Fruit fly (Drosophila melanogaster): ENCODE results near the gene CG3631.

Gene CG3631

dm6 chr3R:14879207-14879863 is at the start of gene CG3631:
TSS of gene CG3631 (plus strand) at chr3R:14879457.
- TF ChIP-seq h (optimal IDR thresholded peaks at IDR 0.05) (no peak), psq (optimal IDR thresholded peaks at IDR 0.05) (no peak), Myc (optimal IDR thresholded peaks at IDR 0.05) (no peak), ttk (optimal IDR thresholded peaks at IDR 0.05) (no peak), insv (optimal IDR thresholded peaks at IDR 0.05) (no peak)

dm6 chr3R:14830262-14830758 is 48.9 kb upstream of the CG3631 start:
- TF ChIP-seq h (optimal IDR thresholded peaks at IDR 0.05) = no peak
- no peak for TF ChIP-seq ttk (optimal IDR thresholded peaks at IDR 0.05)
- no peak for TF ChIP-seq psq (optimal IDR thresholded peaks at IDR 0.05)
- TF ChIP-seq Sin3A (optimal IDR thresholded peaks at IDR 0.05) = no peak
- TF ChIP-seq insv (optimal IDR thresholded peaks at IDR 0.05) = no peak

dm6 chr3R:14832256-14832655 is 47.0 kb upstream of the CG3631 start:
- no peak for TF ChIP-seq Myc (optimal IDR thresholded peaks at IDR 0.05)
- TF ChIP-seq psq (optimal IDR thresholded peaks at IDR 0.05) = no peak
- no peak for TF ChIP-seq Sin3A (optimal IDR thresholded peaks at IDR 0.05)
- TF ChIP-seq insv (optimal IDR thresholded peaks at IDR 0.05) = no peak
- no peak for TF ChIP-seq ttk (optimal IDR thresholded peaks at IDR 0.05)
- TF ChIP-seq h (optimal IDR thresholded peaks at IDR 0.05) = no peak

- no peak for TF ChIP-seq h (optimal IDR thresholded peaks at IDR 0.05)
- TF ChIP-seq psq (optimal IDR thresholded peaks at IDR 0.05) = no peak
- no peak for TF ChIP-seq Myc (optimal IDR thresholded peaks at IDR 0.05)
- no peak for TF ChIP-seq ttk (optimal IDR thresholded peaks at IDR 0.05)
- no peak for TF ChIP-seq insv (optimal IDR thresholded peaks at IDR 0.05)
Measured at dm6 chr3R:14844743-14845142, 34.5 kb upstream of the CG3631 start, which contains the start of gene CG3610. TSS of gene CG3610 (plus strand) at chr3R:14845043.

dm6 chr3R:14846924-14847599 is 32.2 kb upstream of the CG3631 start:
- TF ChIP-seq h (optimal IDR thresholded peaks at IDR 0.05) (no peak), psq (optimal IDR thresholded peaks at IDR 0.05) (no peak), Myc (optimal IDR thresholded peaks at IDR 0.05) (no peak), ttk (optimal IDR thresholded peaks at IDR 0.05) (no peak), insv (optimal IDR thresholded peaks at IDR 0.05) (no peak), Sin3A (optimal IDR thresholded peaks at IDR 0.05) (no peak)

DNA sequence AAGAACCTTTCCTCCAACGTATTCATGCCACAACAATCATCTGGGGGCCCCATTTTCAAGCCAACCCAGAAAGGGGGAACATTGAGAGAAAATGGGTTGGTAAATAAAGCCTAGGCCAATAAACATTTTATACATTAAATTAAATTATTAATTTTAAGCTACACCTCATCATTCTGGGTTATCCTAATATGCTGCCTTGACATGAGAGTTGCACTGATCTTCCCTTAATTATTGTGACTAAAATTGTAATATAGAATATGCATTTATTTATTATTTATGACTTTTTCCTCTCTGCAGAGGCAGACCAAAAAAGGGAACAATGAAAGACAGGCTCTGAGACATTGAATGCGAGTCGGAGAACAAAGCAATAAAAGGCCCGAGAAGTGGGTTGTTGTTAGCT is 31.4 kb upstream of the CG3631 start:
- TF ChIP-seq ttk (optimal IDR thresholded peaks at IDR 0.05) (no peak), Myc (optimal IDR thresholded peaks at IDR 0.05) (no peak), h (optimal IDR thresholded peaks at IDR 0.05) (no peak), insv (optimal IDR thresholded peaks at IDR 0.05) (no peak), Sin3A (optimal IDR thresholded peaks at IDR 0.05) (no peak), psq (optimal IDR thresholded peaks at IDR 0.05) (no peak)

DNA sequence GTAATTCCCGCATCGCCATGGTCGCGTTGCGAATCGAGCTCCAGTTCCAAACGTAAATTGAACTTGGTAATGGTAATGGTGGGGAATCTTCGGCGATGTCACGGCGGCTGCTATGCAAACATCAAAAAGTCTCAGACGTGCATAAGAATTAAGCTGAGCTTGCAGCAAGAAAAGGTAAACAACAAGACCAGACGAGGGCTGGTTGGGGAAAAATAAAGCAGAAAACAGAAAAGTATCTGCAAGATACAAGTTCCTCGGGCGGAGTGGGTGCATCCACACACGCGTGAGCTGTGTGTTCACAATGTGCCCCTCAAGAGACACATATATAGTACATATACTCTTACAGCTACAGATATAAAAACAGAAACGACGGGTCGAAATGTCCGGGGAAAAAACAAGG is 26.6 kb upstream of the CG3631 start:
- no peak for TF ChIP-seq insv (optimal IDR thresholded peaks at IDR 0.05)
- TF ChIP-seq Sin3A (optimal IDR thresholded peaks at IDR 0.05) = no peak
- TF ChIP-seq h (optimal IDR thresholded peaks at IDR 0.05) = no peak
- TF ChIP-seq psq (optimal IDR thresholded peaks at IDR 0.05) = no peak
- TF ChIP-seq Myc (optimal IDR thresholded peaks at IDR 0.05) = no peak
- no peak for TF ChIP-seq ttk (optimal IDR thresholded peaks at IDR 0.05)

DNA sequence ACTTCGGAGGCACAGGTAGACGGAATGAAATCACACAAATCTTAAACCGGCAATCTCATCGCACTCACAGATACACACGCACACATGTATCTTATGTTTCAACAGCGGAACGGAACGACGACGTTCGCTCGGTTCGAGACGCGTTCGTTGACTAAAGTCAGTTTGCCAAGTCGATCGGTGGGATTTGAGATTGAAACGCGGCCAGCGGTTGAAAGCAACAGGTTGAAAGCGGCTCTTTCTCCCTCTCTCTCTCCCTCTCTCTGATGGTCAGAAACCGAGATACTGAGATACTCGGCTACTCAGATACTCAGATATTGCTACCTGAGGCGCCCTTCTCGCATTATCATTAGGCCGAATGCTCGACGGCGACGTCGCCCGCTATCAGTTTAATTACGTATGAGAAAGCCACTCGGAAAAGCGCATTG is 25.5 kb upstream of the CG3631 start:
- no peak for TF ChIP-seq insv (optimal IDR thresholded peaks at IDR 0.05)
- TF ChIP-seq Sin3A (optimal IDR thresholded peaks at IDR 0.05) = no peak
- TF ChIP-seq Myc (optimal IDR thresholded peaks at IDR 0.05) = no peak
- TF ChIP-seq ttk (optimal IDR thresholded peaks at IDR 0.05) = no peak
- no peak for TF ChIP-seq h (optimal IDR thresholded peaks at IDR 0.05)
- no peak for TF ChIP-seq psq (optimal IDR thresholded peaks at IDR 0.05)

DNA sequence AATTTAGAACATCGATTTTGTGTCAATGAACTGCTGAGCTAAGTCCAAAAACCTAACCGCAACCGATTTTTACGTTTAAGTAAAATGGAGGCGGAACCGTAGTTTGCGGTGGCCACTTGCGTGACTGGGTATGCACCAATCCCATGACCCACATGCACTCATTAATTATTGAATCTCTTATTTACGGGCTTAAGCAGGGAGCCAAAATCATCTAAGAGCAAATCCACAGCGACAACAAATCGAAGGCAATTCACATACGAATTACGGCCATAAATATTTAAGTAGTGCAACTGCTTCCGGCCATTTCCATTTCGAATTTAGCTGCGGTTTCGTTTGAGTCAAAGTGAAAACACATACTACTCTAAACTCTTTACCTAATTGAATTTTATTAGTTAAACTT is 14.4 kb upstream of the CG3631 start:
- TF ChIP-seq Sin3A (optimal IDR thresholded peaks at IDR 0.05) (no peak), psq (optimal IDR thresholded peaks at IDR 0.05) (no peak), insv (optimal IDR thresholded peaks at IDR 0.05) (no peak), ttk (optimal IDR thresholded peaks at IDR 0.05) (no peak)

DNA sequence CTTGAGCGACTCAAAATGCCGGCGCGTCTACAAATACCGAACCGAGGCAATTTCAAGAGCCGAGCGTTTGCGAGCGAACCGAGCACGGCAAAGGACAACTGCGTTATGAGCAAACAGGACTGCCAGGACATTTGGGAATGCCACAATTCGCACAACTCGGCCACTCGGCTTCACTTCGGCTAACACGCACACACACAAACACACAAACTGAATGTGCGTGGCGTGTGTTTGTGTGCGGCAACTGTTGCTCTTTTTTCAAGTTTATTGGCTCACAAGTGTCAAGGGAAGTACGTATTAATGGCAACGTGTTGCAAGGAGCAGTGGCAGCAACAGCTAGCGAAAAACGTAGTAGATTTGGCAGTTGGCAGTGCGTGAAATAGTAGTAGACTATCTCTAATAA is 5.9 kb upstream of the CG3631 start:
- TF ChIP-seq ttk (optimal IDR thresholded peaks at IDR 0.05) (no peak), psq (optimal IDR thresholded peaks at IDR 0.05) (no peak), Sin3A (optimal IDR thresholded peaks at IDR 0.05) (no peak), h (optimal IDR thresholded peaks at IDR 0.05) (no peak), Myc (optimal IDR thresholded peaks at IDR 0.05) (no peak), insv (optimal IDR thresholded peaks at IDR 0.05) (no peak)

- TF ChIP-seq insv (optimal IDR thresholded peaks at IDR 0.05) (no peak), ttk (optimal IDR thresholded peaks at IDR 0.05) (no peak), psq (optimal IDR thresholded peaks at IDR 0.05) (no peak), h (optimal IDR thresholded peaks at IDR 0.05) (no peak), Myc (optimal IDR thresholded peaks at IDR 0.05) (no peak)
Measured at dm6 chr3R:14875274-14875964, 3.8 kb upstream of the CG3631 start, which contains the start of gene btsz. TSS of gene btsz (minus strand) at chr3R:14875488.

dm6 chr3R:14875965-14876331 is 3.3 kb upstream of the CG3631 start:
- TF ChIP-seq Myc (optimal IDR thresholded peaks at IDR 0.05) = no peak
- TF ChIP-seq Sin3A (optimal IDR thresholded peaks at IDR 0.05) = no peak
- TF ChIP-seq h (optimal IDR thresholded peaks at IDR 0.05) = no peak

Data from Kc167 (cell line).